Worm (Caenorhabditis elegans) whole organism, L4 larva: ENCODE data around the gene srj-24.

ENCODE experiments used
- ama-1 ChIP-seq: fragments of 150-350 bp; optimal IDR thresholded peaks from 2 replicates; lab custom pipeline; 2014; ENCODE audit warnings: inconsistent platforms, mixed read lengths
- zag-1 ChIP-seq: fragments of 150-350 bp; optimal IDR thresholded peaks from 2 replicates; lab custom pipeline; 2014; ENCODE audit warnings: missing biosample characterization, missing genetic modification characterization

DNA sequence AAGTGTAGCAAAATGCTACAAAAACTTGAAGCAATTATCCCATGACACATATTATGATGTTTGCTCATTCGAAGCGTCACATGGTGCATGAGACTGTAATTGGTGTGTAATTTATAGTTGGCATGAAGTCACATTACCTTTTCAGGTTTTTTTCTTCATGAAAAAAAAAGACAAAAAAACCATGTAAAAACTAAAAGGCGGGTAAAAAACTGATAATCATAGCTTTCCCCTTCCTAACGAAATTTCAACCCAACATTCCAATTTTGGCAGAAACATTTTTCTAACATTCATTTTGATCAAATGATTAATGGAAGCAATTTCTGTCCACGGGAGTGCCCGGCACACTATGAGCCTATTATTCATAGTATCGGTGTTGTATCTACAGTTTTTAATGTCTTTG lies 9.4 kb upstream of the srj-24 start, which contains the start of gene sri-4:
- TF ChIP-seq ama-1 (no peak), zag-1 (no peak)
